Worm (Caenorhabditis elegans): ENCODE measurements around the gene F16G10.7.
A peak's percentile ranks its signal among the peaks of the same experiment; 100 is the strongest.

F16G10.7 gene

ce11 chrII:2335572-2335971 is 44.5 kb downstream of the F16G10.7 start, which contains the start of gene F43C11.7:
Gene F43C11.7, plus strand, starts transcription at chrII:2335897.
- TF ChIP-seq F37B4.10 (GFP tag; IDR thresholded peaks at IDR 0.05) (no peak), F39B2.1 (GFP tag; IDR thresholded peaks at IDR 0.05) (no peak), lin-40 (tag; optimal IDR thresholded peaks at IDR 0.05) (no peak), lin-35 (GFP tag; optimal IDR thresholded peaks at IDR 0.05) (no peak), F23B12.7 (tag; optimal IDR thresholded peaks at IDR 0.05; ENCODE audit: insufficient read depth) (no peak), lsl-1 (GFP tag; optimal IDR thresholded peaks at IDR 0.05) (no peak), dpff-1 (tag; optimal IDR thresholded peaks at IDR 0.05) (no peak), ceh-27 (GFP tag; optimal IDR thresholded peaks at IDR 0.05) (no peak), let-526 (GFP tag; IDR thresholded peaks at IDR 0.05) (no peak), unc-130 (GFP tag; optimal IDR thresholded peaks at IDR 0.05) (no peak), lir-1 (GFP tag; conservative IDR thresholded peaks at IDR 0.05) (no peak), egl-44 (GFP tag; IDR thresholded peaks at IDR 0.05) (no peak), nhr-90 (tag; optimal IDR thresholded peaks at IDR 0.05) (no peak), nhr-80 (tag; optimal IDR thresholded peaks at IDR 0.05) (peak; percentile 84), atf-7 (tag; optimal IDR thresholded peaks at IDR 0.05) (peak; percentile 87), Y95B8A.8 (GFP tag; IDR thresholded peaks at IDR 0.05) (no peak), unc-62 (GFP tag; optimal IDR thresholded peaks at IDR 0.05) (peak; percentile 37), aptf-3 (GFP tag; IDR thresholded peaks at IDR 0.05) (no peak), bed-2 (GFP tag; IDR thresholded peaks at IDR 0.05) (no peak), madf-8 (GFP tag; conservative IDR thresholded peaks at IDR 0.05) (no peak), K11D2.4 (GFP tag; IDR thresholded peaks at IDR 0.05) (no peak), cebp-1 (GFP tag; IDR thresholded peaks at IDR 0.05) (no peak), cebp-1 (tag; optimal IDR thresholded peaks at IDR 0.05) (peak; percentile 27), F10E7.11 (tag; optimal IDR thresholded peaks at IDR 0.05) (no peak), ztf-28 (GFP tag; IDR thresholded peaks at IDR 0.05) (no peak), aptf-2 (GFP tag; conservative IDR thresholded peaks at IDR 0.05) (no peak)

- TF ChIP-seq nhr-80 (tag; optimal IDR thresholded peaks at IDR 0.05) (peak; percentile 6), xnd-1 (tag; optimal IDR thresholded peaks at IDR 0.05) (no peak)
Observed at ce11 chrII:2332220-2332619, 47.9 kb downstream of the F16G10.7 start, which contains the start of gene F43C11.8. Gene F43C11.8, plus strand, starts transcription at chrII:2332520.

ce11 chrII:2330462-2330861 is 49.6 kb downstream of the F16G10.7 start:
- TF ChIP-seq chd-7 (tag; optimal IDR thresholded peaks at IDR 0.05) (no peak), ekl-4 (GFP tag; IDR thresholded peaks at IDR 0.05) (peak; percentile 19; the same call in 1 of the 2 replicates), dox-1 (GFP tag; IDR thresholded peaks at IDR 0.05) (peak; percentile 80), gei-17 (GFP tag; optimal IDR thresholded peaks at IDR 0.05) (peak; percentile 12), lsl-1 (GFP tag; optimal IDR thresholded peaks at IDR 0.05) (peak; percentile 16), hsf-1 (GFP tag; IDR thresholded peaks at IDR 0.05) (peak; percentile 97), madf-6 (GFP tag; IDR thresholded peaks at IDR 0.05) (peak; percentile 31; the same call in 1 of the 2 replicates), zfh-2 (GFP tag; conservative IDR thresholded peaks at IDR 0.05) (no peak), F10E7.11 (tag; optimal IDR thresholded peaks at IDR 0.05) (no peak), rpc-1 (optimal IDR thresholded peaks at IDR 0.05) (peak; percentile 40), rpc-1 (tag; optimal IDR thresholded peaks at IDR 0.05) (no peak), C06A6.2 (GFP tag; conservative IDR thresholded peaks at IDR 0.05) (no peak), ceh-40 (GFP tag; IDR thresholded peaks at IDR 0.05) (0 out of 2 replicates have a peak, but pooled peaks have one; percentile 67), D2030.7 (GFP tag; IDR thresholded peaks at IDR 0.05) (0 out of 2 replicates have a peak, but pooled peaks have one; percentile 35)

All from whole organism, young adult.